Fruit fly (Drosophila melanogaster): ENCODE data around the gene CG4362.

The CG4362 gene

dm6 chr3R:20310905-20311304 is 3.6 kb upstream of the CG4362 start (continued):
- TF ChIP-seq CG4820 (GFP tag; optimal IDR thresholded peaks at IDR 0.05): peak; percentile 9
- no peak for TF ChIP-seq ab (GFP tag; optimal IDR thresholded peaks at IDR 0.05)
- TF ChIP-seq CG17568 (GFP tag; optimal IDR thresholded peaks at IDR 0.05): no peak
- no peak for TF ChIP-seq CG3065 (GFP tag; optimal IDR thresholded peaks at IDR 0.05)
- TF ChIP-seq CG9727 (GFP tag; optimal IDR thresholded peaks at IDR 0.05): peak; percentile 26
- no peak for TF ChIP-seq Jarid2 (GFP tag; optimal IDR thresholded peaks at IDR 0.05)
- no peak for TF ChIP-seq sima (GFP tag; optimal IDR thresholded peaks at IDR 0.05)
- no peak for TF ChIP-seq CG16813 (GFP tag; IDR thresholded peaks at IDR 0.05; ENCODE audit: partially characterized antibody)
- no peak for TF ChIP-seq toy (GFP tag; IDR thresholded peaks at IDR 0.05)
- no peak for TF ChIP-seq cg (GFP tag; optimal IDR thresholded peaks at IDR 0.05)
- TF ChIP-seq Awh (GFP tag; IDR thresholded peaks at IDR 0.05): no peak
- TF ChIP-seq CG14860 (GFP tag; IDR thresholded peaks at IDR 0.05; ENCODE audit: partially characterized antibody): no peak
- no peak for TF ChIP-seq caup (GFP tag; optimal IDR thresholded peaks at IDR 0.05; ENCODE audit: severe bottlenecking)
- TF ChIP-seq CG15601 (tag; optimal IDR thresholded peaks at IDR 0.05): no peak
- TF ChIP-seq CG12236 (GFP tag; optimal IDR thresholded peaks at IDR 0.05): no peak
- no peak for TF ChIP-seq ftz-f1 (GFP tag; optimal IDR thresholded peaks at IDR 0.05)
- no peak for TF ChIP-seq Hey (tag; optimal IDR thresholded peaks at IDR 0.05)
- TF ChIP-seq grn (GFP tag; optimal IDR thresholded peaks at IDR 0.05): no peak
- TF ChIP-seq CG18599 (GFP tag; optimal IDR thresholded peaks at IDR 0.05): no peak
- no peak for TF ChIP-seq CG11093 (GFP tag; IDR thresholded peaks at IDR 0.05)
- no peak for TF ChIP-seq sim (GFP tag; IDR thresholded peaks at IDR 0.05)
- no peak for TF ChIP-seq chn (GFP tag; optimal IDR thresholded peaks at IDR 0.05)
- TF ChIP-seq CG10274 (GFP tag; optimal IDR thresholded peaks at IDR 0.05): no peak
- TF ChIP-seq salm (tag; optimal IDR thresholded peaks at IDR 0.05): no peak
- no peak for TF ChIP-seq CG9932 (GFP tag; IDR thresholded peaks at IDR 0.05)
- TF ChIP-seq sqz (GFP tag; optimal IDR thresholded peaks at IDR 0.05): no peak
- no peak for TF ChIP-seq mirr (GFP tag; optimal IDR thresholded peaks at IDR 0.05)
- no peak for TF ChIP-seq CG18476 (GFP tag; optimal IDR thresholded peaks at IDR 0.05)
- no peak for TF ChIP-seq CG8281 (tag; optimal IDR thresholded peaks at IDR 0.05)
- TF ChIP-seq CG1647 (GFP tag; optimal IDR thresholded peaks at IDR 0.05): no peak
- TF ChIP-seq E2f2 (GFP tag; IDR thresholded peaks at IDR 0.05): no peak
- no peak for TF ChIP-seq Ssrp (tag; optimal IDR thresholded peaks at IDR 0.05)
- no peak for TF ChIP-seq CG30431 (GFP tag; optimal IDR thresholded peaks at IDR 0.05)
- TF ChIP-seq kni (GFP tag; optimal IDR thresholded peaks at IDR 0.05): no peak
- no peak for TF ChIP-seq sc (optimal IDR thresholded peaks at IDR 0.05)
- TF ChIP-seq sc (GFP tag; optimal IDR thresholded peaks at IDR 0.05): no peak
- peak; percentile 33 for TF ChIP-seq dmrt99B (tag; optimal IDR thresholded peaks at IDR 0.05)
- no peak for TF ChIP-seq CG12744 (GFP tag; optimal IDR thresholded peaks at IDR 0.05)
- no peak for TF ChIP-seq CG16815 (GFP tag; optimal IDR thresholded peaks at IDR 0.05)
- TF ChIP-seq NfI (GFP tag; optimal IDR thresholded peaks at IDR 0.05): peak; percentile 13
- no peak for TF ChIP-seq ewg (GFP tag; optimal IDR thresholded peaks at IDR 0.05)
- no peak for TF ChIP-seq tap (tag; optimal IDR thresholded peaks at IDR 0.05)
- TF ChIP-seq h (optimal IDR thresholded peaks at IDR 0.05): no peak
- no peak for TF ChIP-seq hbn (GFP tag; IDR thresholded peaks at IDR 0.05; ENCODE audit: partially characterized antibody)
- TF ChIP-seq Vsx1 (GFP tag; optimal IDR thresholded peaks at IDR 0.05): no peak
- TF ChIP-seq CG10462 (GFP tag; optimal IDR thresholded peaks at IDR 0.05): no peak
- peak; percentile 35 for TF ChIP-seq CG12391 (tag; optimal IDR thresholded peaks at IDR 0.05)
- TF ChIP-seq fd64A (GFP tag; optimal IDR thresholded peaks at IDR 0.05): no peak
- TF ChIP-seq Aef1 (GFP tag; IDR thresholded peaks at IDR 0.05): no peak
- peak; percentile 2 for TF ChIP-seq CG8924 (tag; optimal IDR thresholded peaks at IDR 0.05)
- TF ChIP-seq CG7963 (GFP tag; IDR thresholded peaks at IDR 0.05; ENCODE audit: partially characterized antibody): no peak
- TF ChIP-seq Xbp1 (GFP tag; optimal IDR thresholded peaks at IDR 0.05): no peak
